Fruit fly (Drosophila melanogaster) S2 (cell line): ENCODE data around the gene CG11889.

Source experiments
- CG8478 ChIP-seq: fragments of >200 bp; optimal IDR thresholded peaks from 2 replicates; lab custom pipeline; 2018
- CTCF ChIP-seq, 2 experiments: fragments of >200 bp; optimal IDR thresholded peaks; 2 replicates each; lab custom pipeline; 2018

DNA sequence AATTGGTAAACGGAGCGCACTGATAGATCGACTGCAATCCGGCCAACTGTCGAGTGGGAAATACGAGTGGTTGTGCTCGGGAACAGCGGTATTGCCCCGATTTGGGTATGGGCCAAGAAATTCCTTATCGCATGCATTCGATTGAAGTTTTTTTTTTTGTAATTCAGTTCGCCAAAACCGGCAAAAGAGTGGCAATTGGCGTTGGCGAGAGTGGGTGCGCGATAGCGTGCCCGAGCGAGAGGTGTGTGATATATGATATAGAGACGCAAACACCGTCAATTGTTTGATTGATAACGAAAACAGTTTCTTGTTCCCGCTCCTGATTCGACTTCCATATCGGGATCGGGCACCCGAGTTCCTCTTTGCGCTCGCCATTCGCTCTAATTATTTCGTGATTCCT lies 43.8 kb downstream of the CG11889 start, which contains the start of gene CG31087:
- TF ChIP-seq CG8478 (lab: Kevin White, UChicago) (no peak), CTCF (optimal IDR thresholded peaks at IDR 0.05; lab: Kevin White, UChicago) (no peak)
